Worm (Caenorhabditis elegans) whole organism, late embryonic: ENCODE results near the gene C33D3.5.

Experiments
- ceh-18 ChIP-seq: sonication (generic microtip); optimal IDR thresholded peaks from 2 replicates; lab custom pipeline; 2016; ENCODE audit warnings: missing genetic modification characterization, missing compliant biosample characterization
- dve-1 ChIP-seq: sonication (generic microtip); optimal IDR thresholded peaks from 2 replicates; lab custom pipeline; 2017; ENCODE audit warnings: antibody characterized with exemption, mild to moderate bottlenecking, missing genetic modification characterization, missing compliant biosample characterization
- ets-4 ChIP-seq: sonication (generic microtip); optimal IDR thresholded peaks from 2 replicates; lab custom pipeline; 2016; ENCODE audit warnings: missing genetic modification characterization, missing compliant biosample characterization
- sox-2 ChIP-seq: fragments of 200-800 bp; sonication (Bioruptor generic); IDR thresholded peaks from 2 replicates; pipeline ENCODE4 v1.3.6; 2022; ENCODE audit warnings: missing genetic modification reagents, missing genetic modification characterization, missing compliant biosample characterization

DNA sequence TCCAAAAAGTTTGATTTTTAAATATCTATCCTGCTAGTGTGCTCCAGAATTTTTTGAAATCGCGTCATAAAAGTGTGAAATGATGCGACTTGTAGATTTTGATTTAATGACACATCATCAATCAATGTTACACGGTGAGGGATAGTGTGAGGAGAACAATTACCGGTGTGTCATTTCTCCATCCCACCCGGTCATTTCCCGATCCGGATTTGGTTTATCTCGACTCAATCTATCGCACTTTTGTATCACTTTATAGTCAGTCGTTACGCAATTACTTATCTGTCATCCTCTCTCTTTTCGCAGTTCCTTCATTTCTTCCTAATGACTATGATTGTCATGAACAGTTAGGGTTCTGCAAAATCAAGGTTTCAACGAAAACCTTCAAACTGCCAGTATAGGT is 29.0 kb downstream of the C33D3.5 start:
- TF ChIP-seq ceh-18 (tag; lab: Kevin White, UChicago) = no peak
- TF ChIP-seq sox-2 (GFP tag; lab: Robert Waterston, UW) = no peak
- no peak for TF ChIP-seq ets-4 (tag; lab: Kevin White, UChicago)
- TF ChIP-seq dve-1 (tag; lab: Kevin White, UChicago) = no peak
